Worm (Caenorhabditis elegans) whole organism, mixed stage, embryonic: ENCODE measurements around the gene D1054.1.

ENCODE experiments used
- ces-1 ChIP-seq: fragments of 150-350 bp; optimal IDR thresholded peaks from 2 replicates; lab custom pipeline; 2014; ENCODE audit warnings: missing biosample characterization, missing genetic modification reagents, missing genetic modification characterization
- lin-13 ChIP-seq: fragments of 150-350 bp; optimal IDR thresholded peaks from 2 replicates; lab custom pipeline; 2014; ENCODE audit warnings: missing biosample characterization, missing genetic modification characterization
- lsy-2 ChIP-seq: fragments of 150-350 bp; optimal IDR thresholded peaks from 2 replicates; lab custom pipeline; 2014; ENCODE audit warnings: missing biosample characterization, missing genetic modification characterization
- mep-1 ChIP-seq: fragments of 150-350 bp; optimal IDR thresholded peaks from 2 replicates; lab custom pipeline; 2017; ENCODE audit warnings: missing biosample characterization, missing genetic modification reagents, missing genetic modification characterization, inconsistent platforms
- nhr-12 ChIP-seq: fragments of 150-350 bp; optimal IDR thresholded peaks from 2 replicates; lab custom pipeline; 2014; ENCODE audit warnings: missing biosample characterization, missing genetic modification characterization
- nhr-237 ChIP-seq: fragments of 150-350 bp; optimal IDR thresholded peaks from 2 replicates; lab custom pipeline; 2014; ENCODE audit warnings: missing biosample characterization, missing genetic modification characterization
- nhr-28 ChIP-seq: fragments of 150-350 bp; optimal IDR thresholded peaks from 2 replicates; lab custom pipeline; 2014; ENCODE audit warnings: missing biosample characterization, missing genetic modification characterization
- pha-4 ChIP-seq: fragments of 150-350 bp; optimal IDR thresholded peaks from 2 replicates; lab custom pipeline; 2018; ENCODE audit warnings: missing biosample characterization, missing genetic modification reagents, missing genetic modification characterization
- sem-2 ChIP-seq: fragments of 200-800 bp; sonication (Bioruptor generic); optimal IDR thresholded peaks from 2 replicates; lab custom pipeline; 2018; ENCODE audit warnings: mild to moderate bottlenecking, missing genetic modification characterization, missing compliant biosample characterization
- sptf-1 ChIP-seq: sonication (generic microtip); optimal IDR thresholded peaks from 2 replicates; lab custom pipeline; 2017; ENCODE audit warnings: mild to moderate bottlenecking, missing genetic modification characterization, moderate library complexity, missing compliant biosample characterization
- unc-62 ChIP-seq: fragments of 150-350 bp; optimal IDR thresholded peaks from 2 replicates; lab custom pipeline; 2014; ENCODE audit warnings: missing biosample characterization, missing genetic modification reagents, missing genetic modification characterization
- ztf-11 ChIP-seq: fragments of 150-350 bp; optimal IDR thresholded peaks from 2 replicates; lab custom pipeline; 2014; ENCODE audit warnings: missing biosample characterization, missing genetic modification characterization

- TF ChIP-seq pha-4 (tag; lab: Kevin White, UChicago) (no peak), nhr-28 (tag; lab: Kevin White, UChicago) (no peak), ces-1 (GFP tag; lab: Kevin White, UChicago) (no peak), ztf-11 (no peak), mep-1 (tag; lab: Kevin White, UChicago) (no peak), nhr-237 (tag; lab: Kevin White, UChicago) (no peak), lsy-2 (no peak), unc-62 (no peak), nhr-12 (tag; lab: Kevin White, UChicago) (no peak), sem-2 (no peak), lin-13 (tag; lab: Kevin White, UChicago) (no peak), sptf-1 (no peak)
These were observed 25.5 kb upstream of the D1054.1 start, which contains the start of gene D1054.19 for ce11 chrV:10795494-10795893.
